In the genomic region with DNA sequence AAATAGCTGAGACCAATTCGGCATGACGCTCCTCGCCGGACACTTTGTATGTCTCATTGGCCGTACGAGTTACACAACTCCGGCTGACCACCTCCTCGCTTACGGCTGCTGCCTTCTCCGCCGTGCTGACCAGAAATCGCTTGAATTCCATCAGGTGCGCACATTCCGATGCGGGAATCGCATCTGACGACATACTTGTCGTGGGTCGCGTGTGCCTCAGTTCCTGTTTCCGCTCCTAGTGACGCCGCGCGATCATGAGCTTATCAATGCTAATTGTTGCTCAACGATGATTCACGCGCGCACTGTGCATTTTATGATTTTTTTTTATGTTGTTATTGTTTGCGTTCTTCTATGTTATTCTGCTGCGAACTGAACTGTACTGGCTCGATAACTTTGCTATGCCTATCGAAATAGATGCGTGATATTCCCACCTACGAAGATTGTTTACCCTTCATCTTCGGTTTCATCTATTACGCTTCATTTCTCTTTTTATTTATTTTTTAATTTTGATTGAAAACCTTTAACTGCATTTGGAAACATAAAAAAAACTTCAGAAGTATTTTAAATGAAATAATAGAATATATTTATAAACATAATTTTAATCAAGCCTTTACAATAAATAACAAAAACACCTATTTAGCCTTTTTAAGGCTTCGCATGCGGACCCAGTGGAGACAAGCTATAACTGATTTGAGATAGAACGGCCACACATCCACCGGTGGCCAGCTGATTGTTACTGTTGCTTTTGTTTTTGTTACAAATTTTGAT, we compare ENCODE assay signal across 5 fruit fly cellular contexts.
TF ChIP-seq lines count a peak whose summit lies in the region.

A gene (minus strand): TSS at position 385 of the 768 bp plus-strand sequence.
A gene (plus strand): TSS at position 753 of the 768 bp plus-strand sequence.

TF ChIP-seq in whole organism, adult, 20 proteins besides CTCF, POLR2A, EP300 and RAD21 (continued from another document):
- peak; percentile 76 for TF ChIP-seq CG14711 (tag; optimal IDR thresholded peaks at IDR 0.05; lab: Kevin White, UChicago)
- peak; percentile 69 for TF ChIP-seq ovo (GFP tag; optimal IDR thresholded peaks at IDR 0.05; lab: Kevin White, UChicago)
- peak; percentile 70 for TF ChIP-seq tj (GFP tag; optimal IDR thresholded peaks at IDR 0.05; lab: Kevin White, UChicago)
- TF ChIP-seq Crg-1 (GFP tag; optimal IDR thresholded peaks at IDR 0.05; lab: Kevin White, UChicago), result peak; percentile 70
TF ChIP-seq in whole organism, adult: peak in this region for 15.

TF ChIP-seq in whole organism, embryonic, 481 proteins besides CTCF, POLR2A, EP300 and RAD21 (continued from another document and continues in another):
- TF ChIP-seq Hmx (GFP tag; optimal IDR thresholded peaks at IDR 0.05; lab: Kevin White, UChicago), result no peak
- peak; percentile 74 for TF ChIP-seq ATbp (GFP tag; optimal IDR thresholded peaks at IDR 0.05; lab: Kevin White, UChicago)
- TF ChIP-seq CG1603 (tag; optimal IDR thresholded peaks at IDR 0.05; lab: Kevin White, UChicago), result peak; percentile 31
- peak; percentile 50 for TF ChIP-seq CG7928 (GFP tag; optimal IDR thresholded peaks at IDR 0.05; lab: Kevin White, UChicago)
- TF ChIP-seq slou (GFP tag; optimal IDR thresholded peaks at IDR 0.05; lab: Kevin White, UChicago), result peak; percentile 81
- TF ChIP-seq CG14667 (GFP tag; IDR thresholded peaks at IDR 0.05; lab: Robert Waterston, UW), result peak; percentile 81
- TF ChIP-seq lola (GFP tag; optimal IDR thresholded peaks at IDR 0.05; lab: Kevin White, UChicago), result peak in 2 of 3 experiments; percentile 94 to 98
- TF ChIP-seq CG14050 (GFP tag; IDR thresholded peaks at IDR 0.05; lab: Robert Waterston, UW), result peak; percentile 66
- TF ChIP-seq so (GFP tag; IDR thresholded peaks at IDR 0.05; lab: Robert Waterston, UW), result peak; percentile 62; the same call in 1 of the 3 replicates
- peak; percentile 30 for TF ChIP-seq fu2 (GFP tag; optimal IDR thresholded peaks at IDR 0.05; lab: Kevin White, UChicago)
- TF ChIP-seq CG16779 (GFP tag; IDR thresholded peaks at IDR 0.05; lab: Robert Waterston, UW), result no peak
- peak; percentile 81 for TF ChIP-seq Blimp-1 (GFP tag; optimal IDR thresholded peaks at IDR 0.05; lab: Kevin White, UChicago)
- TF ChIP-seq Gsc (GFP tag; IDR thresholded peaks at IDR 0.05; lab: Robert Waterston, UW), result peak; percentile 48; the same call in 1 of the 2 replicates
- TF ChIP-seq ara (GFP tag; IDR thresholded peaks at IDR 0.05; lab: Robert Waterston, UW), result no peak
- TF ChIP-seq NC2α (GFP tag; optimal IDR thresholded peaks at IDR 0.05; lab: Kevin White, UChicago), result no peak
- no peak for TF ChIP-seq CG5180 (GFP tag; optimal IDR thresholded peaks at IDR 0.05; lab: Kevin White, UChicago)
- TF ChIP-seq Xbp1 (GFP tag; optimal IDR thresholded peaks at IDR 0.05; lab: Kevin White, UChicago), result peak; percentile 93
- TF ChIP-seq sug (tag; optimal IDR thresholded peaks at IDR 0.05; lab: Kevin White, UChicago), result peak; percentile 95
- TF ChIP-seq CG17802 (tag; optimal IDR thresholded peaks at IDR 0.05; lab: Kevin White, UChicago), result peak; percentile 95
- TF ChIP-seq CG12104 (GFP tag; optimal IDR thresholded peaks at IDR 0.05; lab: Kevin White, UChicago), result peak; percentile 82
- no peak for TF ChIP-seq her (GFP tag; optimal IDR thresholded peaks at IDR 0.05; lab: Kevin White, UChicago)
- no peak for TF ChIP-seq ERR (GFP tag; optimal IDR thresholded peaks at IDR 0.05; lab: Kevin White, UChicago)
- TF ChIP-seq Sry-β (GFP tag; optimal IDR thresholded peaks at IDR 0.05; lab: Kevin White, UChicago), result peak; percentile 74
- TF ChIP-seq Hsf (GFP tag; optimal IDR thresholded peaks at IDR 0.05; lab: Kevin White, UChicago), result peak; percentile 67
- no peak for TF ChIP-seq eve (GFP tag; optimal IDR thresholded peaks at IDR 0.05; lab: Kevin White, UChicago)
- peak; percentile 85 for TF ChIP-seq CG8765 (GFP tag; IDR thresholded peaks at IDR 0.05; lab: Robert Waterston, UW)
- TF ChIP-seq nom (GFP tag; optimal IDR thresholded peaks at IDR 0.05; lab: Kevin White, UChicago), result peak; percentile 58
- TF ChIP-seq CG8290 (GFP tag; optimal IDR thresholded peaks at IDR 0.05; lab: Kevin White, UChicago), result peak; percentile 69
- peak in 1 of 2 experiments; percentile 45 for TF ChIP-seq CG8290 (tag; optimal IDR thresholded peaks at IDR 0.05; lab: Kevin White, UChicago)

TF ChIP-seq in whole organism, prepupa, 60 proteins besides CTCF, POLR2A, EP300 and RAD21 (continued from another document and continues in another):
- peak; percentile 73 for TF ChIP-seq dac (GFP tag; optimal IDR thresholded peaks at IDR 0.05; lab: Kevin White, UChicago)
- peak; percentile 87 for TF ChIP-seq Ets96B (tag; optimal IDR thresholded peaks at IDR 0.05; lab: Kevin White, UChicago)
- TF ChIP-seq CG6854 (GFP tag; optimal IDR thresholded peaks at IDR 0.05; lab: Kevin White, UChicago), result peak; percentile 10
- TF ChIP-seq CG15336 (GFP tag; IDR thresholded peaks at IDR 0.05; lab: Robert Waterston, UW), result peak; percentile 77
- no peak for TF ChIP-seq CG6276 (GFP tag; optimal IDR thresholded peaks at IDR 0.05; lab: Kevin White, UChicago)
- TF ChIP-seq Smox (GFP tag; optimal IDR thresholded peaks at IDR 0.05; lab: Kevin White, UChicago), result no peak
- TF ChIP-seq Ets21C (GFP tag; optimal IDR thresholded peaks at IDR 0.05; lab: Kevin White, UChicago), result peak; percentile 65
- TF ChIP-seq Sox102F (GFP tag; optimal IDR thresholded peaks at IDR 0.05; lab: Kevin White, UChicago), result no peak
- TF ChIP-seq Hr38 (GFP tag; optimal IDR thresholded peaks at IDR 0.05; lab: Kevin White, UChicago), result no peak
- no peak for TF ChIP-seq pdm3 (GFP tag; optimal IDR thresholded peaks at IDR 0.05; lab: Kevin White, UChicago)
- peak; percentile 76 for TF ChIP-seq CG6163 (GFP tag; IDR thresholded peaks at IDR 0.05; lab: Robert Waterston, UW)
- peak; percentile 79 for TF ChIP-seq CG31627 (GFP tag; optimal IDR thresholded peaks at IDR 0.05; lab: Kevin White, UChicago)
- TF ChIP-seq Sox15 (GFP tag; optimal IDR thresholded peaks at IDR 0.05; lab: Kevin White, UChicago), result peak; percentile 88
- TF ChIP-seq fd85E (GFP tag; optimal IDR thresholded peaks at IDR 0.05; lab: Kevin White, UChicago), result no peak
- TF ChIP-seq CG11294 (GFP tag; IDR thresholded peaks at IDR 0.05; lab: Robert Waterston, UW), result peak; percentile 84
- TF ChIP-seq CG10669 (GFP tag; optimal IDR thresholded peaks at IDR 0.05; lab: Kevin White, UChicago), result peak; percentile 81
- TF ChIP-seq Lpt (GFP tag; optimal IDR thresholded peaks at IDR 0.05; lab: Kevin White, UChicago), result peak; percentile 75
- TF ChIP-seq Blimp-1 (GFP tag; optimal IDR thresholded peaks at IDR 0.05; lab: Kevin White, UChicago), result peak; percentile 61
- no peak for TF ChIP-seq CG9139 (GFP tag; optimal IDR thresholded peaks at IDR 0.05; lab: Kevin White, UChicago)
- peak; percentile 82 for TF ChIP-seq CG8632 (GFP tag; optimal IDR thresholded peaks at IDR 0.05; lab: Kevin White, UChicago)
- TF ChIP-seq lz (GFP tag; optimal IDR thresholded peaks at IDR 0.05; lab: Kevin White, UChicago), result peak; percentile 68
- TF ChIP-seq CG10631 (GFP tag; optimal IDR thresholded peaks at IDR 0.05; lab: Kevin White, UChicago), result peak; percentile 93
- no peak for TF ChIP-seq Eip75B (GFP tag; optimal IDR thresholded peaks at IDR 0.05; lab: Kevin White, UChicago)
- TF ChIP-seq spab (GFP tag; optimal IDR thresholded peaks at IDR 0.05; lab: Kevin White, UChicago), result no peak
- peak; percentile 73 for TF ChIP-seq cyc (GFP tag; optimal IDR thresholded peaks at IDR 0.05; lab: Kevin White, UChicago)
- peak; percentile 91 for TF ChIP-seq fkh (GFP tag; optimal IDR thresholded peaks at IDR 0.05; lab: Kevin White, UChicago)
- TF ChIP-seq CG16779 (tag; optimal IDR thresholded peaks at IDR 0.05; lab: Kevin White, UChicago), result no peak
- peak; percentile 74 for TF ChIP-seq CG6792 (GFP tag; optimal IDR thresholded peaks at IDR 0.05; lab: Kevin White, UChicago)
- peak; percentile 66 for TF ChIP-seq topi (GFP tag; optimal IDR thresholded peaks at IDR 0.05; lab: Kevin White, UChicago)
- TF ChIP-seq eg (GFP tag; IDR thresholded peaks at IDR 0.05; lab: Robert Waterston, UW), result peak; percentile 82
- TF ChIP-seq CG3919 (GFP tag; optimal IDR thresholded peaks at IDR 0.05; lab: Kevin White, UChicago), result peak; percentile 76

TF ChIP-seq in whole organism, pupa, 21 proteins besides CTCF, POLR2A, EP300 and RAD21 (continued from another document):
- TF ChIP-seq Pif1A (GFP tag; optimal IDR thresholded peaks at IDR 0.05; lab: Kevin White, UChicago) (no peak), CG17806 (tag; optimal IDR thresholded peaks at IDR 0.05; lab: Kevin White, UChicago) (peak; percentile 86), CG14655 (GFP tag; optimal IDR thresholded peaks at IDR 0.05; lab: Kevin White, UChicago) (peak; percentile 89)

TF ChIP-seq in whole organism, wandering third instar larva, 38 proteins besides CTCF, POLR2A, EP300 and RAD21 (continued from another document):
- TF ChIP-seq psq (GFP tag; optimal IDR thresholded peaks at IDR 0.05; lab: Kevin White, UChicago) (peak; percentile 85), foxo (GFP tag; optimal IDR thresholded peaks at IDR 0.05; lab: Kevin White, UChicago) (peak in 1 of 2 experiments; percentile 85), Rel (GFP tag; optimal IDR thresholded peaks at IDR 0.05; lab: Kevin White, UChicago) (no peak), Rel (tag; optimal IDR thresholded peaks at IDR 0.05; lab: Kevin White, UChicago) (peak; percentile 62), brk (GFP tag; optimal IDR thresholded peaks at IDR 0.05; lab: Kevin White, UChicago) (no peak), fru (GFP tag; optimal IDR thresholded peaks at IDR 0.05; lab: Kevin White, UChicago) (peak; percentile 70), tai (GFP tag; optimal IDR thresholded peaks at IDR 0.05; lab: Kevin White, UChicago) (no peak), Abd-B (GFP tag; optimal IDR thresholded peaks at IDR 0.05; lab: Kevin White, UChicago) (no peak), CG9705 (GFP tag; optimal IDR thresholded peaks at IDR 0.05; lab: Kevin White, UChicago) (peak; percentile 79), h (GFP tag; optimal IDR thresholded peaks at IDR 0.05; lab: Kevin White, UChicago) (peak; percentile 68), dmrt93B (GFP tag; optimal IDR thresholded peaks at IDR 0.05; lab: Kevin White, UChicago) (peak; percentile 83), CG32264 (GFP tag; optimal IDR thresholded peaks at IDR 0.05; lab: Kevin White, UChicago) (no peak), jim (GFP tag; optimal IDR thresholded peaks at IDR 0.05; lab: Kevin White, UChicago) (no peak), woc (GFP tag; optimal IDR thresholded peaks at IDR 0.05; lab: Kevin White, UChicago) (peak; percentile 76), Hr78 (GFP tag; optimal IDR thresholded peaks at IDR 0.05; lab: Kevin White, UChicago) (peak; percentile 90), rgr (GFP tag; optimal IDR thresholded peaks at IDR 0.05; lab: Kevin White, UChicago) (peak; percentile 77), ey (GFP tag; optimal IDR thresholded peaks at IDR 0.05; lab: Kevin White, UChicago) (peak; percentile 56), Mio (GFP tag; optimal IDR thresholded peaks at IDR 0.05; lab: Kevin White, UChicago) (no peak), dl (GFP tag; optimal IDR thresholded peaks at IDR 0.05; lab: Kevin White, UChicago; ENCODE audit: insufficient read depth in 1 of 2, partially characterized antibody in 2 of 2) (no peak)
